Worm (Caenorhabditis elegans): ENCODE data around the gene rpl-16.

DNA sequence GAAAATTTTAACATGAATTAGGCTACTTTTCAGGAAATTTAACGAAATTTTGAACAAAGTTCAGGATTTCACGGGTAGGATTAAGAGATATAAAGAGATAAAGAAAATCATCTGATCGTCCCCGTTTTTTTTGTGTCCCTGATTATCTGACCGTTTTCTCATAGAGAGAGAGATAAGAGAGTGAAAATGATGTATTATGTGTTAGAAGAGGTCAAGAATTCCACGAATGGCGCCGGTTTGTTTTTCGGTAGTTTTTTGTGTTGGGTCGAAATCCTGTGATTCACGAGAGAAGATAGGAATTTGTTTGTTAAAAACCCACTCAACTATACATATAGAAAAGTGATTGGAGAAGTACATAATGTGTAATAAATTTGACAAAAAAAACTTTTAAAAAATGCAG is 16.3 kb downstream of the rpl-16 start:
- TF ChIP-seq lin-13 (GFP tag; optimal IDR thresholded peaks at IDR 0.05) (no peak), blmp-1 (tag; optimal IDR thresholded peaks at IDR 0.05) (peak; percentile 92), nhr-84 (tag; optimal IDR thresholded peaks at IDR 0.05) (no peak), lsy-2 (tag; optimal IDR thresholded peaks at IDR 0.05) (no peak), sox-4 (tag; optimal IDR thresholded peaks at IDR 0.05) (no peak), dsc-1 (tag; optimal IDR thresholded peaks at IDR 0.05) (no peak), ztf-11 (tag; optimal IDR thresholded peaks at IDR 0.05) (no peak), nhr-28 (tag; optimal IDR thresholded peaks at IDR 0.05) (no peak), efl-1 (optimal IDR thresholded peaks at IDR 0.05) (no peak), efl-1 (GFP tag; optimal IDR thresholded peaks at IDR 0.05 in 1 of 2) (no peak)
